Fruit fly (Drosophila melanogaster): ENCODE data around the gene CG7606.

DNA sequence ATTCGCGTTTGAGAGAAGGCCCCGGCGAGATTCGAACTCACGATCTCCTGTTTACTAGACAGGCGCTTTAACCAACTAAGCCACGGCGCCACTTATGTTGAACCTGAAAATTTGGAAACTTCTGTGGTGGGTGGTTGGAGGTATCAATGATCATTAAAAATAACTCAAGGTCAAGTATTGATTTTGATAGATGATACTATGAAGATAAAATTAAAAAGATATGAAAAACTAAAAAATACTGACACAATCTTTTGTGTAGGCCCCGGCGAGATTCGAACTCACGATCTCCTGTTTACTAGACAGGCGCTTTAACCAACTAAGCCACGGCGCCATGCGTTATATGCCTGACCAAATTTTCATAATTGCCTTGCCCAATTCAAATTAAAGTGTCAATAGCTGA lies 28.2 kb downstream of the CG7606 start:
- TF ChIP-seq Jra (GFP tag; optimal IDR thresholded peaks at IDR 0.05) (no peak), usp (GFP tag; optimal IDR thresholded peaks at IDR 0.05) (no peak), CG9705 (GFP tag; optimal IDR thresholded peaks at IDR 0.05) (no peak), Hr78 (GFP tag; optimal IDR thresholded peaks at IDR 0.05) (no peak), psq (GFP tag; optimal IDR thresholded peaks at IDR 0.05) (no peak)
